Comparison of ENCODE assay signal across 1 fruit fly cellular context in genomic region chr3L:21243417-21243816, dm6.
TF ChIP-seq lines count a peak whose summit lies in the region.

No protein-coding gene starts in this region.

TF ChIP-seq in whole organism, embryonic, 481 proteins besides CTCF, POLR2A, EP300 and RAD21 (continued from another document):
- TF ChIP-seq CG12659 (GFP tag; optimal IDR thresholded peaks at IDR 0.05; lab: Kevin White, UChicago) = no peak
- peak; percentile 19 for TF ChIP-seq gem (tag; optimal IDR thresholded peaks at IDR 0.05; lab: Kevin White, UChicago)
